Fruit fly (Drosophila melanogaster): ENCODE data around the gene Eig71Eh.

Eig71Eh gene

DNA sequence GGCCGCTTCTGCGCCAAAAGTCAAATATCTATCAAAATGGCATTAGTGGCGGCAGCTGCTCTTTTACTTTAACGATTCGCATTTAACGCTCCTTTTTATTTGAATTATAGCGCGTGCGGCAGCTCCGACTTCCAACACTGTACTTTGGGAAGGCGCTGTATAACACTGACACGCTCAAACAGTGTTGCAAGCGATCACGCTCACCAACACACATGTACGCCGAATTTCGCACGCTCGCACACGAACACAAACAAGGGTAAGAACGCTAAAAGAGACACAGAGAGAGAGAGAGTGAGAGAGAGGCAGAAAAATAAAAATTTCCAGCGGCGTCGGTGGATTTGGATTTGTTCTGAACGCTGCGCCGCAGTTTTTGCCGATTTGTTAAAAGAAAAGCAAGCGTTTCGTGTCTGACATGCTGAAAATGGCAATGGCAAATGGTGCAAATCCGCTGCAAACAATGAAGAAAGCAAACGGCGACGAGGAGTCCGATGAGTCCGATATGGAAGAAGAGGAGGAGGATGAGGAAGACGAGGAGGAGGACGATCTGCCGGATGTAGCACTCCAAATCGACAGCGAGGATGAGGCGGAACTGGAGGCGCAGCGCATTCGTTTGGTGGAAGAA, 39.5 kb downstream of the Eig71Eh start, which contains the start of gene Phs (continued):
- no peak for TF ChIP-seq cad (GFP tag; optimal IDR thresholded peaks at IDR 0.05)
- TF ChIP-seq Fer3 (tag; optimal IDR thresholded peaks at IDR 0.05): peak; percentile 67
- TF ChIP-seq CHES-1-like (GFP tag; optimal IDR thresholded peaks at IDR 0.05): peak; percentile 91
- TF ChIP-seq gro (GFP tag; optimal IDR thresholded peaks at IDR 0.05): peak; percentile 88
- TF ChIP-seq Hr3 (GFP tag; optimal IDR thresholded peaks at IDR 0.05): peak; percentile 55
- no peak for TF ChIP-seq CG10431 (GFP tag; optimal IDR thresholded peaks at IDR 0.05)
- TF ChIP-seq CG14441 (GFP tag; IDR thresholded peaks at IDR 0.05): peak; percentile 65
- 0 out of 3 replicates have a peak, but pooled peaks have one; percentile 37 for TF ChIP-seq row (GFP tag; IDR thresholded peaks at IDR 0.05)
- peak; percentile 47 for TF ChIP-seq cwo (GFP tag; optimal IDR thresholded peaks at IDR 0.05)
- peak; percentile 72 for TF ChIP-seq onecut (GFP tag; IDR thresholded peaks at IDR 0.05)
- peak; percentile 11 for TF ChIP-seq CG8359 (GFP tag; optimal IDR thresholded peaks at IDR 0.05; ENCODE audit: borderline replicate concordance)
- peak; percentile 41 for TF ChIP-seq CG6683 (GFP tag; optimal IDR thresholded peaks at IDR 0.05)
- TF ChIP-seq CG3838 (GFP tag; optimal IDR thresholded peaks at IDR 0.05): peak; percentile 61
- no peak for TF ChIP-seq Spps (tag; optimal IDR thresholded peaks at IDR 0.05)
- peak; percentile 60 for TF ChIP-seq CG1602 (GFP tag; optimal IDR thresholded peaks at IDR 0.05)
- TF ChIP-seq CG12391 (tag; optimal IDR thresholded peaks at IDR 0.05): peak; percentile 50
- peak; percentile 57 for TF ChIP-seq phol (tag; optimal IDR thresholded peaks at IDR 0.05)
- TF ChIP-seq Doc3 (GFP tag; IDR thresholded peaks at IDR 0.05; ENCODE audit: partially characterized antibody): no peak
- TF ChIP-seq CG30403 (GFP tag; optimal IDR thresholded peaks at IDR 0.05): peak; percentile 78
- TF ChIP-seq NK7.1 (GFP tag; optimal IDR thresholded peaks at IDR 0.05): peak; percentile 80
- peak; percentile 29 for TF ChIP-seq gem (tag; optimal IDR thresholded peaks at IDR 0.05)
- TF ChIP-seq CG9797 (GFP tag; optimal IDR thresholded peaks at IDR 0.05): peak; percentile 52
- no peak for TF ChIP-seq dan (GFP tag; IDR thresholded peaks at IDR 0.05)
- TF ChIP-seq CG17829 (tag; optimal IDR thresholded peaks at IDR 0.05): peak; percentile 55
- peak; percentile 35 for TF ChIP-seq CG15601 (tag; optimal IDR thresholded peaks at IDR 0.05)
- peak; percentile 92 for TF ChIP-seq CG33213 (GFP tag; optimal IDR thresholded peaks at IDR 0.05)
- TF ChIP-seq pita (GFP tag; optimal IDR thresholded peaks at IDR 0.05): no peak
- 0 out of 2 replicates have a peak, but pooled peaks have one; percentile 28 for TF ChIP-seq unc-4 (GFP tag; IDR thresholded peaks at IDR 0.05; ENCODE audit: partially characterized antibody)
- peak; percentile 83 for TF ChIP-seq CG1603 (tag; optimal IDR thresholded peaks at IDR 0.05)
- peak; percentile 65 for TF ChIP-seq Bgb (GFP tag; IDR thresholded peaks at IDR 0.05; ENCODE audit: partially characterized antibody)
- 0 out of 3 replicates have a peak, but pooled peaks have one; percentile 53 for TF ChIP-seq gce (GFP tag; IDR thresholded peaks at IDR 0.05)
- TF ChIP-seq CG43689 (GFP tag; IDR thresholded peaks at IDR 0.05): no peak
- TF ChIP-seq ssp (GFP tag; IDR thresholded peaks at IDR 0.05): peak; percentile 67
- TF ChIP-seq pan (optimal IDR thresholded peaks at IDR 0.05): no peak
- TF ChIP-seq pan (GFP tag; optimal IDR thresholded peaks at IDR 0.05 in 1 of 2, IDR thresholded peaks at IDR 0.05 in 1 of 2): peak in 1 of 2 experiments; percentile 71
- TF ChIP-seq az2 (GFP tag; optimal IDR thresholded peaks at IDR 0.05): peak; percentile 69
- TF ChIP-seq mld (GFP tag; IDR thresholded peaks at IDR 0.05; ENCODE audit: partially characterized antibody): no peak
- peak; percentile 43 for TF ChIP-seq unpg (GFP tag; optimal IDR thresholded peaks at IDR 0.05)
- TF ChIP-seq ci (GFP tag; IDR thresholded peaks at IDR 0.05): peak; percentile 87
- TF ChIP-seq oc (tag; optimal IDR thresholded peaks at IDR 0.05): peak; percentile 23
- TF ChIP-seq kah (GFP tag; optimal IDR thresholded peaks at IDR 0.05): no peak
- peak; percentile 62 for TF ChIP-seq Jarid2 (GFP tag; optimal IDR thresholded peaks at IDR 0.05)
- peak; percentile 73 for TF ChIP-seq tup (GFP tag; optimal IDR thresholded peaks at IDR 0.05)
- TF ChIP-seq Hsf (GFP tag; optimal IDR thresholded peaks at IDR 0.05): peak; percentile 83
- peak; percentile 70 for TF ChIP-seq dm (GFP tag; optimal IDR thresholded peaks at IDR 0.05)
- peak; percentile 91 for TF ChIP-seq CG9609 (GFP tag; optimal IDR thresholded peaks at IDR 0.05)
- TF ChIP-seq MTF-1 (GFP tag; optimal IDR thresholded peaks at IDR 0.05; ENCODE audit: borderline replicate concordance): peak; percentile 79
- peak; percentile 64 for TF ChIP-seq CG11723 (GFP tag; optimal IDR thresholded peaks at IDR 0.05)
- TF ChIP-seq CG12236 (GFP tag; optimal IDR thresholded peaks at IDR 0.05): peak; percentile 56

Measured in whole organism, embryonic.